Fruit fly (Drosophila melanogaster): ENCODE measurements around the gene DIP1.

- TF ChIP-seq CG11762 (GFP tag; optimal IDR thresholded peaks at IDR 0.05; ENCODE audit: insufficient read depth) (no peak), pdm3 (GFP tag; optimal IDR thresholded peaks at IDR 0.05) (no peak), CG9139 (GFP tag; optimal IDR thresholded peaks at IDR 0.05) (no peak), Sox102F (GFP tag; optimal IDR thresholded peaks at IDR 0.05) (no peak), Lpt (GFP tag; optimal IDR thresholded peaks at IDR 0.05) (no peak), CG31627 (GFP tag; optimal IDR thresholded peaks at IDR 0.05) (no peak), net (GFP tag; optimal IDR thresholded peaks at IDR 0.05) (no peak)
Observed at dm6 chrX:21588000-21588399, 41.9 kb downstream of the DIP1 start.

Measured in whole organism, prepupa.